Worm (Caenorhabditis elegans): Measurements from ENCODE around the gene uvs-1.

uvs-1 gene

ce11 chrV:7781511-7781910, 22.5 kb downstream of the uvs-1 start, which contains the start of gene cyp-32A1:
TSS of gene cyp-32A1 (plus strand) at chrV:7781811.
- TF ChIP-seq sem-4 (tag; optimal IDR thresholded peaks at IDR 0.05): no peak
- TF ChIP-seq crh-2 (tag; optimal IDR thresholded peaks at IDR 0.05): no peak
- no peak for TF ChIP-seq ZK546.5 (tag; optimal IDR thresholded peaks at IDR 0.05)
- TF ChIP-seq ztf-4 (tag; optimal IDR thresholded peaks at IDR 0.05): no peak
- no peak for TF ChIP-seq lin-39 (tag; optimal IDR thresholded peaks at IDR 0.05)
- no peak for TF ChIP-seq Y55F3AM.14 (GFP tag; optimal IDR thresholded peaks at IDR 0.05)
- TF ChIP-seq nhr-23 (tag; optimal IDR thresholded peaks at IDR 0.05): no peak
- TF ChIP-seq R02D3.7 (tag; optimal IDR thresholded peaks at IDR 0.05): no peak
- no peak for TF ChIP-seq C34F6.9 (tag; optimal IDR thresholded peaks at IDR 0.05)
- TF ChIP-seq lin-13 (GFP tag; optimal IDR thresholded peaks at IDR 0.05): no peak
- no peak for TF ChIP-seq sma-9 (GFP tag; optimal IDR thresholded peaks at IDR 0.05)
- TF ChIP-seq sma-9 (tag; optimal IDR thresholded peaks at IDR 0.05): no peak
- TF ChIP-seq nhr-237 (tag; optimal IDR thresholded peaks at IDR 0.05): no peak
- TF ChIP-seq unc-39 (tag; optimal IDR thresholded peaks at IDR 0.05): no peak
- no peak for TF ChIP-seq nhr-129 (tag; optimal IDR thresholded peaks at IDR 0.05)
- no peak for TF ChIP-seq egl-27 (tag; optimal IDR thresholded peaks at IDR 0.05)
- no peak for TF ChIP-seq nhr-6 (tag; optimal IDR thresholded peaks at IDR 0.05)
- no peak for TF ChIP-seq blmp-1 (tag; optimal IDR thresholded peaks at IDR 0.05; ENCODE audit: insufficient read depth)

ce11 chrV:7778999-7779398, 25.0 kb downstream of the uvs-1 start:
- no peak for TF ChIP-seq elt-3 (tag; optimal IDR thresholded peaks at IDR 0.05)
- TF ChIP-seq lin-39 (tag; optimal IDR thresholded peaks at IDR 0.05): no peak
- no peak for TF ChIP-seq nhr-6 (tag; optimal IDR thresholded peaks at IDR 0.05)
- TF ChIP-seq nhr-129 (tag; optimal IDR thresholded peaks at IDR 0.05): no peak
- TF ChIP-seq nhr-77 (tag; optimal IDR thresholded peaks at IDR 0.05): no peak
- no peak for TF ChIP-seq mab-5 (tag; optimal IDR thresholded peaks at IDR 0.05)
- no peak for TF ChIP-seq ztf-1 (GFP tag; conservative IDR thresholded peaks at IDR 0.05)
- no peak for TF ChIP-seq unc-39 (tag; optimal IDR thresholded peaks at IDR 0.05)
- no peak for TF ChIP-seq aly-2 (tag; optimal IDR thresholded peaks at IDR 0.05)
- no peak for TF ChIP-seq ZK546.5 (tag; optimal IDR thresholded peaks at IDR 0.05)
- no peak for TF ChIP-seq blmp-1 (tag; optimal IDR thresholded peaks at IDR 0.05; ENCODE audit: insufficient read depth)
- TF ChIP-seq unc-55 (GFP tag; optimal IDR thresholded peaks at IDR 0.05): no peak

- no peak for TF ChIP-seq lin-13 (GFP tag; optimal IDR thresholded peaks at IDR 0.05)
- TF ChIP-seq ceh-82 (tag; optimal IDR thresholded peaks at IDR 0.05): no peak
- no peak for TF ChIP-seq ztf-1 (GFP tag; conservative IDR thresholded peaks at IDR 0.05)
- TF ChIP-seq snpc-4 (tag; optimal IDR thresholded peaks at IDR 0.05): no peak
- TF ChIP-seq nhr-12 (tag; optimal IDR thresholded peaks at IDR 0.05): no peak
- TF ChIP-seq nhr-237 (tag; optimal IDR thresholded peaks at IDR 0.05): no peak
- TF ChIP-seq nhr-25 (tag; optimal IDR thresholded peaks at IDR 0.05): no peak
- no peak for TF ChIP-seq skn-1 (tag; optimal IDR thresholded peaks at IDR 0.05)
- no peak for TF ChIP-seq gmeb-1 (tag; optimal IDR thresholded peaks at IDR 0.05)
- no peak for TF ChIP-seq mbf-1 (tag; optimal IDR thresholded peaks at IDR 0.05)
- TF ChIP-seq nhr-11 (tag; optimal IDR thresholded peaks at IDR 0.05): no peak
- no peak for TF ChIP-seq ceh-16 (tag; optimal IDR thresholded peaks at IDR 0.05)
- no peak for TF ChIP-seq nhr-129 (tag; optimal IDR thresholded peaks at IDR 0.05)
Measured at ce11 chrV:7777098-7777497, 26.9 kb downstream of the uvs-1 start, which contains the start of gene C26F1.3. TSS of gene C26F1.3 (plus strand) at chrV:7777300.

ce11 chrV:7776029-7776628, 27.9 kb downstream of the uvs-1 start, which contains the start of the genes rpl-39 and rps-30:
TSS of gene rpl-39 (minus strand) at chrV:7776079.
TSS of gene rps-30 (plus strand) at chrV:7776578.
- no peak for TF ChIP-seq elt-3 (tag; optimal IDR thresholded peaks at IDR 0.05)
- TF ChIP-seq nhr-21 (tag; optimal IDR thresholded peaks at IDR 0.05): peak; percentile 73
- TF ChIP-seq crh-2 (tag; optimal IDR thresholded peaks at IDR 0.05): peak; percentile 83
- TF ChIP-seq ama-1 (optimal IDR thresholded peaks at IDR 0.05): no peak
- TF ChIP-seq ztf-4 (tag; optimal IDR thresholded peaks at IDR 0.05): no peak
- TF ChIP-seq nhr-11 (tag; optimal IDR thresholded peaks at IDR 0.05): no peak
- peak; percentile 50 for TF ChIP-seq zag-1 (tag; optimal IDR thresholded peaks at IDR 0.05)
- TF ChIP-seq nhr-237 (tag; optimal IDR thresholded peaks at IDR 0.05): no peak
- no peak for TF ChIP-seq mbf-1 (tag; optimal IDR thresholded peaks at IDR 0.05)
- no peak for TF ChIP-seq aly-2 (tag; optimal IDR thresholded peaks at IDR 0.05)
- peak; percentile 87 for TF ChIP-seq C34F6.9 (tag; optimal IDR thresholded peaks at IDR 0.05)
- TF ChIP-seq R02D3.7 (tag; optimal IDR thresholded peaks at IDR 0.05): peak; percentile 59
- TF ChIP-seq sem-4 (tag; optimal IDR thresholded peaks at IDR 0.05): no peak
- TF ChIP-seq unc-55 (GFP tag; optimal IDR thresholded peaks at IDR 0.05): peak; percentile 98
- peak; percentile 84 for TF ChIP-seq gmeb-1 (tag; optimal IDR thresholded peaks at IDR 0.05)
- no peak for TF ChIP-seq lin-39 (tag; optimal IDR thresholded peaks at IDR 0.05)
- TF ChIP-seq ZK546.5 (tag; optimal IDR thresholded peaks at IDR 0.05): peak; percentile 48
- TF ChIP-seq blmp-1 (tag; optimal IDR thresholded peaks at IDR 0.05; ENCODE audit: insufficient read depth): peak; percentile 66
- peak; percentile 88 for TF ChIP-seq nhr-129 (tag; optimal IDR thresholded peaks at IDR 0.05)
- TF ChIP-seq nhr-12 (tag; optimal IDR thresholded peaks at IDR 0.05): no peak
- TF ChIP-seq ceh-82 (tag; optimal IDR thresholded peaks at IDR 0.05): peak; percentile 56
- no peak for TF ChIP-seq mdl-1 (tag; optimal IDR thresholded peaks at IDR 0.05)
- TF ChIP-seq lin-11 (tag; optimal IDR thresholded peaks at IDR 0.05): peak; percentile 81
- peak; percentile 73 for TF ChIP-seq fos-1 (tag; optimal IDR thresholded peaks at IDR 0.05)
- TF ChIP-seq elt-1 (tag; optimal IDR thresholded peaks at IDR 0.05): no peak
- peak; percentile 75 for TF ChIP-seq F13H6.1 (tag; optimal IDR thresholded peaks at IDR 0.05)
- TF ChIP-seq ztf-1 (GFP tag; conservative IDR thresholded peaks at IDR 0.05): no peak
- TF ChIP-seq alr-1 (tag; optimal IDR thresholded peaks at IDR 0.05): no peak
- no peak for TF ChIP-seq dmd-4 (tag; optimal IDR thresholded peaks at IDR 0.05)
- TF ChIP-seq peb-1 (tag; optimal IDR thresholded peaks at IDR 0.05): no peak
- TF ChIP-seq ceh-16 (tag; optimal IDR thresholded peaks at IDR 0.05): peak; percentile 86
- TF ChIP-seq snpc-4 (tag; optimal IDR thresholded peaks at IDR 0.05): peak; percentile 42
- TF ChIP-seq Y55F3AM.14 (GFP tag; optimal IDR thresholded peaks at IDR 0.05): no peak
- no peak for TF ChIP-seq skn-1 (tag; optimal IDR thresholded peaks at IDR 0.05)
- peak; percentile 78 for TF ChIP-seq nhr-25 (tag; optimal IDR thresholded peaks at IDR 0.05)
